Worm (Caenorhabditis elegans) whole organism, L1 larva: ENCODE results near the gene F41E6.15.

Experiments
- Y116A8C.19 ChIP-seq: sonication (generic microtip); optimal IDR thresholded peaks from 2 replicates; lab custom pipeline; 2016; ENCODE audit warnings: missing compliant biosample characterization, missing genetic modification characterization, borderline replicate concordance
- dpl-1 ChIP-seq, 3 experiments: fragments of 150-350 bp in 2 of 3; sonication (generic microtip) in 1 of 3; optimal IDR thresholded peaks; 2 replicates each; lab custom pipeline; 2014 to 2017; ENCODE audit warnings: missing biosample characterization in 3 of 3, missing genetic modification characterization in 3 of 3, missing genetic modification reagents in 3 of 3
- dsc-1 ChIP-seq: sonication (generic microtip); optimal IDR thresholded peaks from 2 replicates; lab custom pipeline; 2016; ENCODE audit warnings: mild to moderate bottlenecking, missing genetic modification characterization, missing compliant biosample characterization
- efl-1 ChIP-seq, 4 experiments: fragments of 150-350 bp; optimal IDR thresholded peaks in 3 of 4; peaks in 1 of 4; 1 replicate in 1 of 4; 2 replicates in 3 of 4; lab custom pipeline; 2014; ENCODE audit warnings: missing biosample characterization in 2 of 4, missing genetic modification characterization in 2 of 4, missing genetic modification reagents in 2 of 4
- elt-2 ChIP-seq: sonication (generic microtip); optimal IDR thresholded peaks from 2 replicates; lab custom pipeline; 2016; ENCODE audit warnings: missing genetic modification characterization, mild to moderate bottlenecking, inconsistent platforms, missing compliant biosample characterization, missing genetic modification reagents
- elt-3 ChIP-seq, 6 experiments: fragments of 150-350 bp in 1 of 6; sonication (generic microtip); optimal IDR thresholded peaks; 2 replicates each; lab custom pipeline; 2017 to 2018; ENCODE audit warnings: missing biosample characterization in 6 of 6, missing genetic modification characterization in 6 of 6, inconsistent platforms in 1 of 6
- jun-1 ChIP-seq: fragments of 150-350 bp; optimal IDR thresholded peaks from 2 replicates; lab custom pipeline; 2014; ENCODE audit warnings: missing biosample characterization, missing genetic modification reagents, missing genetic modification characterization
- mdl-1 ChIP-seq, 2 experiments: fragments of 150-350 bp; optimal IDR thresholded peaks; 2 replicates each; lab custom pipeline; 2014 to 2017; ENCODE audit warnings: missing biosample characterization in 2 of 2, missing genetic modification characterization in 2 of 2, inconsistent platforms in 1 of 2
- nhr-11 ChIP-seq: fragments of 150-350 bp; optimal IDR thresholded peaks from 2 replicates; lab custom pipeline; 2014; ENCODE audit warnings: missing biosample characterization, missing genetic modification characterization
- nhr-12 ChIP-seq: sonication (generic microtip); optimal IDR thresholded peaks from 2 replicates; lab custom pipeline; 2017; ENCODE audit warnings: missing biosample characterization, missing genetic modification characterization
- nhr-85 ChIP-seq: sonication (generic microtip); peaks from one replicate; lab custom pipeline; 2016; ENCODE audit warnings: missing genetic modification characterization, inconsistent platforms, missing compliant biosample characterization
- pqm-1 ChIP-seq: sonication (generic microtip); optimal IDR thresholded peaks from 3 replicates; lab custom pipeline; 2017; ENCODE audit warnings: missing biosample characterization, missing genetic modification characterization
- zag-1 ChIP-seq: fragments of 150-350 bp; optimal IDR thresholded peaks from 2 replicates; lab custom pipeline; 2014; ENCODE audit warnings: missing biosample characterization, missing genetic modification characterization
- ztf-4 ChIP-seq: fragments of 150-350 bp; optimal IDR thresholded peaks from 2 replicates; lab custom pipeline; 2014; ENCODE audit warnings: missing biosample characterization, missing genetic modification characterization

ce11 chrV:8623754-8624153 lies 21.2 kb upstream of the F41E6.15 start, which contains the start of gene F41E6.17:
- TF ChIP-seq efl-1 (optimal IDR thresholded peaks at IDR 0.05; lab: Kevin White, UChicago) (no peak), efl-1 (GFP tag; optimal IDR thresholded peaks at IDR 0.05 in 1 of 2; lab: Kevin White, UChicago) (no peak), Y116A8C.19 (tag; lab: Kevin White, UChicago) (no peak), mdl-1 (tag; optimal IDR thresholded peaks at IDR 0.05; lab: Kevin White, UChicago) (no peak), pqm-1 (tag; lab: Kevin White, UChicago) (no peak), elt-2 (no peak), dsc-1 (peak; percentile 33), zag-1 (tag; lab: Kevin White, UChicago) (no peak), nhr-11 (tag; lab: Kevin White, UChicago) (no peak), jun-1 (tag; lab: Kevin White, UChicago) (no peak), ztf-4 (tag; lab: Kevin White, UChicago) (no peak), dpl-1 (GFP tag; optimal IDR thresholded peaks at IDR 0.05; lab: Kevin White, UChicago) (no peak), elt-3 (tag; optimal IDR thresholded peaks at IDR 0.05; lab: Kevin White, UChicago) (no peak), nhr-12 (tag; lab: Kevin White, UChicago) (no peak), nhr-85 (tag; lab: Kevin White, UChicago) (no peak)
